Worm (Caenorhabditis elegans): ENCODE data around the gene eif-2Bepsilon.

Gene eif-2Bepsilon

ce11 chrII:8661539-8661938 lies at the start of gene eif-2Bepsilon, which contains the start of gene piga-1:
TSS of gene eif-2Bepsilon (plus strand) at chrII:8661869.
TSS of gene piga-1 (minus strand) at chrII:8661712.
- TF ChIP-seq egl-27 (tag; optimal IDR thresholded peaks at IDR 0.05) (no peak), nhr-6 (tag; optimal IDR thresholded peaks at IDR 0.05) (peak; percentile 24), mdl-1 (tag; optimal IDR thresholded peaks at IDR 0.05) (peak in 1 of 2 experiments; percentile 1), sma-3 (GFP tag; optimal IDR thresholded peaks at IDR 0.05) (no peak), F13H6.1 (tag; optimal IDR thresholded peaks at IDR 0.05) (no peak), snpc-4 (tag; optimal IDR thresholded peaks at IDR 0.05) (no peak), sma-9 (GFP tag; optimal IDR thresholded peaks at IDR 0.05) (peak; percentile 21), sma-9 (tag; optimal IDR thresholded peaks at IDR 0.05) (no peak), fos-1 (tag; optimal IDR thresholded peaks at IDR 0.05) (peak; percentile 21), nhr-11 (tag; optimal IDR thresholded peaks at IDR 0.05) (no peak), nhr-237 (tag; optimal IDR thresholded peaks at IDR 0.05) (no peak), alr-1 (tag; optimal IDR thresholded peaks at IDR 0.05) (no peak), ztf-4 (tag; optimal IDR thresholded peaks at IDR 0.05) (no peak), ZK546.5 (tag; optimal IDR thresholded peaks at IDR 0.05) (no peak), lsy-2 (tag; optimal IDR thresholded peaks at IDR 0.05) (peak in 1 of 2 experiments; percentile 74), nhr-77 (tag; optimal IDR thresholded peaks at IDR 0.05) (no peak), aly-2 (tag; optimal IDR thresholded peaks at IDR 0.05) (no peak), lin-39 (tag; optimal IDR thresholded peaks at IDR 0.05) (no peak), ztf-11 (tag; optimal IDR thresholded peaks at IDR 0.05) (no peak), mab-5 (tag; optimal IDR thresholded peaks at IDR 0.05) (no peak), blmp-1 (tag; optimal IDR thresholded peaks at IDR 0.05; ENCODE audit: insufficient read depth) (no peak), unc-55 (GFP tag; optimal IDR thresholded peaks at IDR 0.05) (peak; percentile 84), peb-1 (tag; optimal IDR thresholded peaks at IDR 0.05) (no peak), C34F6.9 (tag; optimal IDR thresholded peaks at IDR 0.05) (peak; percentile 88), nhr-129 (tag; optimal IDR thresholded peaks at IDR 0.05) (peak; percentile 48), crh-2 (tag; optimal IDR thresholded peaks at IDR 0.05) (peak; percentile 72), R02D3.7 (tag; optimal IDR thresholded peaks at IDR 0.05) (no peak)

ce11 chrII:8612470-8612869 lies 49.2 kb upstream of the eif-2Bepsilon start, which contains the start of gene T22C8.1:
TSS of gene T22C8.1 (plus strand) at chrII:8612770.
- TF ChIP-seq ceh-16 (tag; optimal IDR thresholded peaks at IDR 0.05) (no peak), elt-1 (tag; optimal IDR thresholded peaks at IDR 0.05) (no peak), ztf-11 (tag; optimal IDR thresholded peaks at IDR 0.05) (no peak), sma-9 (GFP tag; optimal IDR thresholded peaks at IDR 0.05) (no peak), sma-9 (tag; optimal IDR thresholded peaks at IDR 0.05) (no peak)

ce11 chrII:8616155-8616554 lies 45.5 kb upstream of the eif-2Bepsilon start:
- TF ChIP-seq nhr-23 (tag; optimal IDR thresholded peaks at IDR 0.05) (no peak), ceh-82 (tag; optimal IDR thresholded peaks at IDR 0.05) (no peak), ztf-4 (tag; optimal IDR thresholded peaks at IDR 0.05) (no peak), nhr-12 (tag; optimal IDR thresholded peaks at IDR 0.05) (no peak), elt-3 (tag; optimal IDR thresholded peaks at IDR 0.05) (no peak), nhr-6 (tag; optimal IDR thresholded peaks at IDR 0.05) (no peak), zag-1 (tag; optimal IDR thresholded peaks at IDR 0.05) (no peak), sma-3 (GFP tag; optimal IDR thresholded peaks at IDR 0.05) (no peak), dmd-4 (tag; optimal IDR thresholded peaks at IDR 0.05) (no peak)

DNA sequence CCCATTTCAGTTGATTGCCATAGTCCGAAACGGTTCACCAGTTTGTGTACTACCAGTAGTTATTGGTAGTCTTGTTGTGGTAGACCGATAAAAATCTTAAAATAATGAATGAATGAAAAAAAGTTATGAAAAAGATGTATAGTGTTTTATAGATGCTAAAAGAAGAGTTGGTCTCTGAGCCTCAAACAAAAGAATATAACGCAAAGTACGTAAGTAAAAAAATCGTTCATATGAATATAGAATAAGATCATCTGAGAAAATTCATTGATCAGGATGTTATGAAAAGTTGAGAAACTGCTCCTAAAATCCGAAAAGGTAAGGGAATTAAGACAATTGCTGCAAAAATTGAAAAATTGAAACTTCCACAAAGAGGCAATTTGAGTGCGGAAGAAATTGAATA lies 44.2 kb upstream of the eif-2Bepsilon start, which contains the start of gene chhy-1:
TSS of gene chhy-1 (minus strand) at position 101 of the 400 bp plus-strand sequence.
- TF ChIP-seq dmd-4 (tag; optimal IDR thresholded peaks at IDR 0.05) (no peak), sma-9 (GFP tag; optimal IDR thresholded peaks at IDR 0.05) (no peak), sma-9 (tag; optimal IDR thresholded peaks at IDR 0.05) (no peak), mbf-1 (tag; optimal IDR thresholded peaks at IDR 0.05) (no peak), nhr-25 (tag; optimal IDR thresholded peaks at IDR 0.05) (no peak), ceh-82 (tag; optimal IDR thresholded peaks at IDR 0.05) (no peak), skn-1 (tag; optimal IDR thresholded peaks at IDR 0.05) (no peak), unc-62 (GFP tag; optimal IDR thresholded peaks at IDR 0.05) (no peak), nhr-23 (tag; optimal IDR thresholded peaks at IDR 0.05) (no peak), mdl-1 (tag; optimal IDR thresholded peaks at IDR 0.05) (no peak), zag-1 (tag; optimal IDR thresholded peaks at IDR 0.05) (no peak)
